Worm (Caenorhabditis elegans): ENCODE results near the gene C25G4.7.
"Not testable (repeated sequence)": the region's sequence is repeated elsewhere in the genome, so short reads cannot be mapped to it uniquely, and the experiment has no call there.

C25G4.7 gene

DNA sequence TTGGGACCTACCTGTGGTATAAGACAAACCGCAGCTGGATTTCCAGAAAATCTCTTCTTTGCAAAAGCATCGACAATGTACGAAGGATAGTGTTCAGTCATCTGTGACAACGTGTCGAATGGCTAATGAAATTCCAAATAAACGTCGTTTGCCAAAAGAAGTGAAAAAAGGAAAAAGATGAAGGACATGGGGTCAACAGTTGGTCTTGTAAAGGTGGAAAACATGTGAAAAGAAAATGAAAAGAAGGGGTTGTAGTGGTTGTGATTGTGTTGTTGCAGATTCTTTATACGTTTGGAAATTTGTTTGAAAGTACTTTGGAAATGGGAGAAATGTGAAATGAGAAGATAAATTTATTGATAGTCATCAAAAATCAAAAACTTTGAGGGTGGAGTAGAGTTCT lies 27.8 kb downstream of the C25G4.7 start, which contains the start of gene T04A11.4:
TSS of gene T04A11.4 (minus strand) at position 101 of the 400 bp plus-strand sequence.
- not testable (repeated sequence) for TF ChIP-seq ceh-31, pqm-1, ets-4 (tag; optimal IDR thresholded peaks at IDR 0.05)

DNA sequence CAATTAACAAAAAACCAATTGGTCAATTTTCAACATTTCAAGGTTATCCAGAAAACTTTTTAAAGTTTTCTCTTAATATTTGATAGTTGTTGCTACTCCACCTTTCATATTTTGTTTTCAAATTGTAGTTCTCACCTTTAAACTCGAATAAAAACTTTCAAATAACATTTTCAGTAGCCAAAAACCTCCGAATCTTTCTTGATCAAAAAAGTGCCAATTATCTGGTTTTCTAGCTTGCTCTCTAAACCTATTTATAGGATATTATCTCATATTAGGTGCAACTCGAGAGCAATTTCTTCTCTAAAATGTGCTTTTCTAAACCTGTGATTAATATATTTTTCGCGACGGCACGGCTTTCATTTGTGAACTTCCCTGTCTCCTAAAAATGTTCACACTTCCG lies 30.5 kb downstream of the C25G4.7 start, which contains the start of gene sru-26:
TSS of gene sru-26 (plus strand) at position 301 of the 400 bp plus-strand sequence.
- TF ChIP-seq Y22D7AL.16 (tag; optimal IDR thresholded peaks at IDR 0.05) (no peak), ttx-3 (tag; optimal IDR thresholded peaks at IDR 0.05) (no peak), pat-9 (tag; optimal IDR thresholded peaks at IDR 0.05) (no peak), pha-2 (tag; optimal IDR thresholded peaks at IDR 0.05) (no peak)

DNA sequence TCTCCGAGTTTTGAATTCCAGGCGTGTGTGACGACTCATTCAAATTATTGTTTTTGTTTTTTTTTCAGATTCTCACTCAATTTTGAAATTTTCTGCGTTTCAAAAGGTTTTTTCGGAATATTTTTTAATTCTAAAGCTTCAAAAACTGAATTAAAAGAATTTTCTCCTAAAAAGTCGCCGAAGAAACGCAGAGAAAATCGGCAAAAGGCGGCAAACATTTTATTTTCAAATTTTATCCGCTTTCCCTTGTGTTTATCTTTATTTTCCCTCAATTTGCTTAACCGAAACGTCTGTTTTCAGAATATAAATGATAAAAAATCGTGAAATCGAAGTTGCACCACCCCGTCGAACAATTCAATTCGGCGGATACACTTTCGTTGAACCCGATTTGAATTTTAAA lies 33.8 kb downstream of the C25G4.7 start, which contains the start of gene him-6:
TSS of gene him-6 (plus strand) at position 301 of the 400 bp plus-strand sequence.
- TF ChIP-seq fax-1 (tag; optimal IDR thresholded peaks at IDR 0.05) (no peak), nfya-1 (tag; optimal IDR thresholded peaks at IDR 0.05) (no peak), hlh-8 (tag; optimal IDR thresholded peaks at IDR 0.05) (no peak), T23F11.4 (GFP tag; optimal IDR thresholded peaks at IDR 0.05) (no peak), ets-4 (tag; optimal IDR thresholded peaks at IDR 0.05) (no peak), pat-9 (tag; optimal IDR thresholded peaks at IDR 0.05) (no peak), hlh-15 (tag; optimal IDR thresholded peaks at IDR 0.05) (no peak), C08G9.2 (tag; optimal IDR thresholded peaks at IDR 0.05) (no peak), lin-11 (tag; optimal IDR thresholded peaks at IDR 0.05) (no peak)

DNA sequence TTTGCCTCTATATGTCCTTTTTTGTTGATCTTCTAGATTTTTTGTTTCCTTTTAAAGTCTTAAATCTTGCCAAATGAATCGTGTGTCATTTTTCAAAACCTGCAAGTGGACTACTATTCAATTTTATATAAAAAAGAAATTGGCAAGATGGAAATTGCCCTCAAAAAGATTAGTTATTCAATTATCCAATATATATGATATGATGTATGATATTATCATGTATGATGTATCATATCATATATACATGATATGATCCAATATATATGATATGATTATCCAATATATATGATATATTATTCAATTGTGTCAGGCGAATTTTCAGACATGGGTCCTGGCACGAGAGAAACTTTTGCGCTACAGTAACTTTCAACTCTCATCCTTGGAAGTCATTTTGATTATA lies 38.5 kb downstream of the C25G4.7 start, which contains the start of gene sru-20:
TSS of gene sru-20 (plus strand) at position 301 of the 400 bp plus-strand sequence.
- TF ChIP-seq rnt-1 (tag; optimal IDR thresholded peaks at IDR 0.05) (no peak), ceh-31 (tag; optimal IDR thresholded peaks at IDR 0.05) (no peak), ets-4 (tag; optimal IDR thresholded peaks at IDR 0.05) (no peak), hlh-8 (tag; optimal IDR thresholded peaks at IDR 0.05) (no peak), pqm-1 (tag; optimal IDR thresholded peaks at IDR 0.05) (no peak), hlh-15 (tag; optimal IDR thresholded peaks at IDR 0.05) (no peak), pha-2 (tag; optimal IDR thresholded peaks at IDR 0.05) (no peak), F13H6.1 (tag; optimal IDR thresholded peaks at IDR 0.05) (no peak), ceh-30 (tag; optimal IDR thresholded peaks at IDR 0.05) (no peak), ceh-19 (GFP tag; optimal IDR thresholded peaks at IDR 0.05) (no peak), nfya-1 (tag; optimal IDR thresholded peaks at IDR 0.05) (no peak), K02D7.2 (tag; optimal IDR thresholded peaks at IDR 0.05) (no peak), ttx-3 (tag; optimal IDR thresholded peaks at IDR 0.05) (no peak), pat-9 (tag; optimal IDR thresholded peaks at IDR 0.05) (no peak), ceh-24 (tag; optimal IDR thresholded peaks at IDR 0.05) (no peak), ceh-14 (tag; optimal IDR thresholded peaks at IDR 0.05) (no peak), elt-4 (tag; optimal IDR thresholded peaks at IDR 0.05) (no peak), zip-5 (tag; optimal IDR thresholded peaks at IDR 0.05) (no peak), elt-2 (tag; optimal IDR thresholded peaks at IDR 0.05) (no peak)

DNA sequence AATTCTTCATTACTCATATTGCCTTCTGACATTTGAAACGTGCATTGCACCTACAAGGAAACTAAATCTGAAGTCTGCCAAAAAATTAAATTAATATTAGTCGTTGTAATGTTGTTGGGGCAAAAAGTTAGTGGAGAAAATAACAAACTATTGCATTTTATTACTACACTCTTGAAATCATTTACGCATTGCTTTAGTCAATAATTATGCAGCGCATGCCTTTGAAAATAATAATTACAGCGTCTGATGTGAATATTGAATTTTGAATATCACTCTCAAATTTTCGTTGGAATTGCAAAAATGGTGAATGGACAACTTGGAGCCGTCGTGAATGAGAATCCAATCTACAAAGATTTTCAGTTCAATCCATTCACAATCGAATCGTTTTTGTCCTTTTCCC lies 41.5 kb downstream of the C25G4.7 start, which contains the start of gene sru-19:
TSS of gene sru-19 (plus strand) at position 301 of the 400 bp plus-strand sequence.
- TF ChIP-seq C08G9.2 (tag; optimal IDR thresholded peaks at IDR 0.05) (no peak), ttx-3 (tag; optimal IDR thresholded peaks at IDR 0.05) (no peak), fax-1 (tag; optimal IDR thresholded peaks at IDR 0.05) (no peak), ztf-16 (tag; optimal IDR thresholded peaks at IDR 0.05) (no peak), eyg-1 (tag; optimal IDR thresholded peaks at IDR 0.05) (no peak), ceh-2 (tag; optimal IDR thresholded peaks at IDR 0.05) (no peak), K02D7.2 (tag; optimal IDR thresholded peaks at IDR 0.05) (no peak)

DNA sequence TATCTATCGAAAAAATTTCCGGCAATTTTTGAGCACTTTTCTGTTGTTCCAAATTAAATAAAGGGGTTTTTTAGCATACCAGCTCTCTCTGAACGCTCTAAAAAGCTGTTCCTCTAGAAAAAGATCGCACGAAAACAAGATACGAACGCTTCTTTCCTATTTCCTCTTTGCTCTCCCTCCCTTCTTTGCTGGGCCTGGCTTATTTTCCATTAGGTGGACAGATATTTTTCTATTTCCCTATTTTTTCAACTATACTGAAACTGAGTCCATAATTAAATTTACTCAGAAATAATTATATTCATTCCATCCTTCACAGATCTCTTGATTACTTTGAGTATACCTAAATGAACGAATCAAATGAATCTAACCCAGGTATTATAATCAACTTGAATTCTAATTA lies 45.2 kb downstream of the C25G4.7 start, which contains the start of gene sru-18:
TSS of gene sru-18 (plus strand) at position 301 of the 400 bp plus-strand sequence.
- TF ChIP-seq elt-4 (tag; optimal IDR thresholded peaks at IDR 0.05) (no peak), npax-4 (tag; optimal IDR thresholded peaks at IDR 0.05) (no peak), ceh-9 (tag; optimal IDR thresholded peaks at IDR 0.05) (no peak), unc-42 (tag; optimal IDR thresholded peaks at IDR 0.05) (no peak), pax-1 (tag; optimal IDR thresholded peaks at IDR 0.05) (no peak), sox-4 (tag; optimal IDR thresholded peaks at IDR 0.05) (no peak)
